Fruit fly (Drosophila melanogaster): ENCODE results near the gene mura.
A peak's percentile ranks its signal among the peaks of the same experiment; 100 is the strongest.

mura gene

DNA sequence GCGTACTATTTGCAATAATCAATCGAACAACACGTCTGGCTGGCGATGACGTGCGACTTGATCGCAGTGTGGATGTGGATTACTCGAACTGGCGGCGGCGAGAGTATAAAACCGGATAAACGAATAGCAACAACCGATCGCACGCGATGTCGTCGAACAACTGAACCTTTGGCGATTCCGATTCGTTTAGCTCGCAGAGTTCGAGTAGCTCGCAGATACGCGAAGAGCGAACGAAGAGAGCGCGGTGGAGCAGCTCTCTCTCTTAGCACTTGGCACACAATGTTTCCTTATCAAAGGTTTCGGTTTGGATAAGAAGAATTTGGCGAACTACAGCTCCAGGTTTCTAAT is 49.2 kb downstream of the mura start, which contains the start of gene RhoL (continued):
- TF ChIP-seq trem (tag; optimal IDR thresholded peaks at IDR 0.05) = no peak
- no peak for TF ChIP-seq HmgD (GFP tag; optimal IDR thresholded peaks at IDR 0.05)
- TF ChIP-seq Fer2 (tag; optimal IDR thresholded peaks at IDR 0.05) = no peak
- no peak for TF ChIP-seq fd64A (GFP tag; optimal IDR thresholded peaks at IDR 0.05)
- TF ChIP-seq gcm2 (GFP tag; optimal IDR thresholded peaks at IDR 0.05) = no peak
- peak; percentile 76 for TF ChIP-seq nom (GFP tag; optimal IDR thresholded peaks at IDR 0.05)
- TF ChIP-seq CG42726 (GFP tag; IDR thresholded peaks at IDR 0.05; ENCODE audit: partially characterized antibody) = peak; percentile 57; the same call in 1 of the 2 replicates
- peak; percentile 39; the same call in 1 of the 3 replicates for TF ChIP-seq CG34422 (GFP tag; IDR thresholded peaks at IDR 0.05)
- TF ChIP-seq Dfd (GFP tag; optimal IDR thresholded peaks at IDR 0.05) = no peak
- peak; percentile 31 for TF ChIP-seq Side (GFP tag; optimal IDR thresholded peaks at IDR 0.05)
- 0 out of 2 replicates have a peak, but pooled peaks have one; percentile 23 for TF ChIP-seq CG1024 (GFP tag; IDR thresholded peaks at IDR 0.05)
- peak in 1 of 2 experiments; percentile 23 for TF ChIP-seq Eip74EF (GFP tag; optimal IDR thresholded peaks at IDR 0.05)
- TF ChIP-seq CG10979 (tag; optimal IDR thresholded peaks at IDR 0.05) = no peak
- no peak for TF ChIP-seq CG16863 (GFP tag; optimal IDR thresholded peaks at IDR 0.05)
- no peak for TF ChIP-seq Elba2 (GFP tag; optimal IDR thresholded peaks at IDR 0.05)
- peak; percentile 40; the same call in 1 of the 2 replicates for TF ChIP-seq Rfx (GFP tag; IDR thresholded peaks at IDR 0.05)
- no peak for TF ChIP-seq CG43689 (GFP tag; IDR thresholded peaks at IDR 0.05)
- TF ChIP-seq Doc2 (GFP tag; IDR thresholded peaks at IDR 0.05) = no peak
- TF ChIP-seq slbo (GFP tag; IDR thresholded peaks at IDR 0.05) = 0 out of 2 replicates have a peak, but pooled peaks have one; percentile 10
- TF ChIP-seq cwo (GFP tag; optimal IDR thresholded peaks at IDR 0.05) = peak; percentile 7
- TF ChIP-seq CHES-1-like (GFP tag; optimal IDR thresholded peaks at IDR 0.05) = peak; percentile 20
- TF ChIP-seq CG17385 (GFP tag; optimal IDR thresholded peaks at IDR 0.05) = peak; percentile 43
- TF ChIP-seq MESR4 (GFP tag; optimal IDR thresholded peaks at IDR 0.05) = peak; percentile 5
- TF ChIP-seq chinmo (GFP tag; IDR thresholded peaks at IDR 0.05; ENCODE audit: partially characterized antibody) = peak; percentile 84; the same call in 2 of the 4 replicates
- TF ChIP-seq twi (tag; optimal IDR thresholded peaks at IDR 0.05) = no peak
- TF ChIP-seq GATAe (GFP tag; conservative IDR thresholded peaks at IDR 0.05) = no peak; the same call in 1 of the 2 replicates
- TF ChIP-seq ci (GFP tag; IDR thresholded peaks at IDR 0.05) = peak; percentile 73; the same call in 2 of the 3 replicates
- no peak for TF ChIP-seq CG7786 (GFP tag; optimal IDR thresholded peaks at IDR 0.05)
- TF ChIP-seq ab (GFP tag; optimal IDR thresholded peaks at IDR 0.05) = no peak
- no peak for TF ChIP-seq Optix (GFP tag; IDR thresholded peaks at IDR 0.05)
- TF ChIP-seq CG2120 (GFP tag; optimal IDR thresholded peaks at IDR 0.05) = peak; percentile 12
- TF ChIP-seq hkb (optimal IDR thresholded peaks at IDR 0.05) = no peak
- TF ChIP-seq hkb (GFP tag; IDR thresholded peaks at IDR 0.05) = peak; percentile 67; the same call in 1 of the 2 replicates
- peak in 1 of 3 experiments; percentile 49 for TF ChIP-seq Stat92E (GFP tag; optimal IDR thresholded peaks at IDR 0.05)
- TF ChIP-seq salm (tag; optimal IDR thresholded peaks at IDR 0.05) = peak; percentile 8
- TF ChIP-seq grau (tag; optimal IDR thresholded peaks at IDR 0.05) = peak; percentile 15
- no peak for TF ChIP-seq fd102C (GFP tag; optimal IDR thresholded peaks at IDR 0.05)
- TF ChIP-seq unc-4 (GFP tag; IDR thresholded peaks at IDR 0.05; ENCODE audit: partially characterized antibody) = peak; percentile 44; the same call in 1 of the 2 replicates
- TF ChIP-seq Ets97D (GFP tag; optimal IDR thresholded peaks at IDR 0.05) = no peak
- peak; percentile 14; the same call in 1 of the 3 replicates for TF ChIP-seq dysf (GFP tag; IDR thresholded peaks at IDR 0.05)
- TF ChIP-seq CG11085 (GFP tag; IDR thresholded peaks at IDR 0.05) = no peak
- no peak; the same call in 1 of the 2 replicates for TF ChIP-seq E2f1 (GFP tag; IDR thresholded peaks at IDR 0.05)
- no peak for TF ChIP-seq crc (GFP tag; optimal IDR thresholded peaks at IDR 0.05)
- TF ChIP-seq sim (GFP tag; IDR thresholded peaks at IDR 0.05) = no peak
- no peak for TF ChIP-seq Sry-β (GFP tag; optimal IDR thresholded peaks at IDR 0.05)
- no peak for TF ChIP-seq CG31224 (GFP tag; IDR thresholded peaks at IDR 0.05)
- no peak for TF ChIP-seq fd96Cb (tag; optimal IDR thresholded peaks at IDR 0.05)
- TF ChIP-seq pb (GFP tag; optimal IDR thresholded peaks at IDR 0.05) = peak; percentile 28
- no peak for TF ChIP-seq seq (GFP tag; IDR thresholded peaks at IDR 0.05)
- TF ChIP-seq Camta (GFP tag; optimal IDR thresholded peaks at IDR 0.05) = no peak
- TF ChIP-seq CG8281 (tag; optimal IDR thresholded peaks at IDR 0.05) = no peak
